Worm (Caenorhabditis elegans): Measurements from ENCODE around the gene ttbk-8.2.
A peak's percentile ranks its signal among the peaks of the same experiment; 100 is the strongest.

The ttbk-8.2 gene

ce11 chrIV:5662886-5663285, 31.2 kb downstream of the ttbk-8.2 start:
- TF ChIP-seq peb-1 (tag; optimal IDR thresholded peaks at IDR 0.05) (no peak), nhr-11 (tag; optimal IDR thresholded peaks at IDR 0.05) (no peak), nhr-23 (tag; optimal IDR thresholded peaks at IDR 0.05) (no peak), R02D3.7 (tag; optimal IDR thresholded peaks at IDR 0.05) (no peak), unc-55 (GFP tag; optimal IDR thresholded peaks at IDR 0.05) (no peak), sem-4 (tag; optimal IDR thresholded peaks at IDR 0.05) (no peak), mbf-1 (tag; optimal IDR thresholded peaks at IDR 0.05) (no peak), elt-1 (tag; optimal IDR thresholded peaks at IDR 0.05) (no peak), elt-3 (tag; optimal IDR thresholded peaks at IDR 0.05) (no peak), skn-1 (tag; optimal IDR thresholded peaks at IDR 0.05) (no peak), nhr-25 (tag; optimal IDR thresholded peaks at IDR 0.05) (no peak), mab-5 (tag; optimal IDR thresholded peaks at IDR 0.05) (no peak), ztf-1 (GFP tag; conservative IDR thresholded peaks at IDR 0.05) (no peak), snpc-4 (tag; optimal IDR thresholded peaks at IDR 0.05) (no peak), egl-27 (tag; optimal IDR thresholded peaks at IDR 0.05) (no peak), fos-1 (tag; optimal IDR thresholded peaks at IDR 0.05) (no peak), nhr-21 (tag; optimal IDR thresholded peaks at IDR 0.05) (no peak), mdl-1 (tag; optimal IDR thresholded peaks at IDR 0.05) (no peak)

ce11 chrIV:5664375-5665004, 32.8 kb downstream of the ttbk-8.2 start, which contains the start of gene bec-1:
bec-1 (minus strand) TSS chrIV:5664425.
- TF ChIP-seq nhr-25 (tag; optimal IDR thresholded peaks at IDR 0.05) (peak; percentile 30), ama-1 (optimal IDR thresholded peaks at IDR 0.05) (no peak), sma-9 (GFP tag; optimal IDR thresholded peaks at IDR 0.05) (no peak), sma-9 (tag; optimal IDR thresholded peaks at IDR 0.05) (no peak), skn-1 (tag; optimal IDR thresholded peaks at IDR 0.05) (peak; percentile 69), R02D3.7 (tag; optimal IDR thresholded peaks at IDR 0.05) (no peak), ztf-11 (tag; optimal IDR thresholded peaks at IDR 0.05) (no peak), zag-1 (tag; optimal IDR thresholded peaks at IDR 0.05) (no peak), ceh-82 (tag; optimal IDR thresholded peaks at IDR 0.05) (no peak), F13H6.1 (tag; optimal IDR thresholded peaks at IDR 0.05) (no peak), alr-1 (tag; optimal IDR thresholded peaks at IDR 0.05) (no peak)

ce11 chrIV:5665353-5665918, 33.7 kb downstream of the ttbk-8.2 start:
- TF ChIP-seq nhr-129 (tag; optimal IDR thresholded peaks at IDR 0.05), result peak; percentile 87
- peak; percentile 4 for TF ChIP-seq lin-13 (GFP tag; optimal IDR thresholded peaks at IDR 0.05)
- TF ChIP-seq mdl-1 (tag; optimal IDR thresholded peaks at IDR 0.05), result no peak
- TF ChIP-seq ztf-4 (tag; optimal IDR thresholded peaks at IDR 0.05), result peak; percentile 9
- TF ChIP-seq sma-9 (GFP tag; optimal IDR thresholded peaks at IDR 0.05), result peak; percentile 41
- TF ChIP-seq sma-9 (tag; optimal IDR thresholded peaks at IDR 0.05), result no peak
- no peak for TF ChIP-seq Y55F3AM.14 (GFP tag; optimal IDR thresholded peaks at IDR 0.05)
- TF ChIP-seq mab-5 (tag; optimal IDR thresholded peaks at IDR 0.05), result peak; percentile 18
- no peak for TF ChIP-seq ceh-82 (tag; optimal IDR thresholded peaks at IDR 0.05)
- peak; percentile 72 for TF ChIP-seq nhr-25 (tag; optimal IDR thresholded peaks at IDR 0.05)
- TF ChIP-seq fos-1 (tag; optimal IDR thresholded peaks at IDR 0.05), result peak; percentile 69
- no peak for TF ChIP-seq egl-27 (tag; optimal IDR thresholded peaks at IDR 0.05)
- TF ChIP-seq dmd-4 (tag; optimal IDR thresholded peaks at IDR 0.05), result no peak
- peak; percentile 76 for TF ChIP-seq C34F6.9 (tag; optimal IDR thresholded peaks at IDR 0.05)
- TF ChIP-seq ama-1 (optimal IDR thresholded peaks at IDR 0.05), result peak; percentile 25
- TF ChIP-seq blmp-1 (tag; optimal IDR thresholded peaks at IDR 0.05; ENCODE audit: insufficient read depth), result peak; percentile 15
- TF ChIP-seq skn-1 (tag; optimal IDR thresholded peaks at IDR 0.05), result peak; percentile 96
- peak; percentile 78 for TF ChIP-seq unc-55 (GFP tag; optimal IDR thresholded peaks at IDR 0.05)
- peak; percentile 30 for TF ChIP-seq F13H6.1 (tag; optimal IDR thresholded peaks at IDR 0.05)
- TF ChIP-seq zag-1 (tag; optimal IDR thresholded peaks at IDR 0.05), result peak; percentile 4
- TF ChIP-seq crh-2 (tag; optimal IDR thresholded peaks at IDR 0.05), result peak; percentile 32
- TF ChIP-seq sem-4 (tag; optimal IDR thresholded peaks at IDR 0.05), result peak; percentile 64
- TF ChIP-seq lsy-2 (tag; optimal IDR thresholded peaks at IDR 0.05), result peak in 1 of 2 experiments; percentile 53

All from whole organism, L2 larva.